Worm (Caenorhabditis elegans): ENCODE results near the gene prx-5.

Gene prx-5

DNA sequence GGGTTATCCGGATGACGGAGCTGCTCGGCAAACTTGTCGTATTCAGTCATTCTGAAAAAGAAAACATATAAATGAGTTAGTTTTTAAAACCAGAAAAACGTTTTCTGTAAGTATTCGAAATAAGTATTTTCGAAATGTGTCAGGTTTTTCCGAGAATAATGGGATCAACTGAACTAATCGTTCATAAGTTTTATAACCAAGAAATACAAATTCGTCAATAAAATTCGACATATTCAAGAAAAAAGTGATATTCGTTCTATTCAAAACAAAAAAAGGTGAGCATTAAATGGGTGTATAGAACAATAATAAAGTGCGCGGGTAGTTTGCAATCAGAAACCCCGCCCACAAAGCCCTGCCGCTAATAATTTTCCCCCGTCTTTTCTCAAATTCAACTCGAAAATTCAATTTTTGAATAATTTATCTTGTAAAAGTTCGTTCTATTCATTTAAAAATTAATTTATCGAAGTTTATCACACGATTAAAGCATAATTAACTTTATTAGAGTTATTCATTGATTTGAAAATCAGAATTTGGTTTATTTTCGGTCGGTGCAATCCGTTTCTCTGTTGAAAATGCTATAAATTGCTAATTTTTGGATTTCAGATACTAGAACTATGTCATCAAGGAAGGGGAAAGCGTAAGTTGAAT, 11.7 kb downstream of the prx-5 start, which contains the start of the genes cyn-11 and T01B7.5:
cyn-11 (minus strand) TSS at position 51 of the 648 bp plus-strand sequence.
T01B7.5 (plus strand) TSS at position 598 of the 648 bp plus-strand sequence.
- no peak for TF ChIP-seq T22C8.4 (GFP tag; IDR thresholded peaks at IDR 0.05)
- TF ChIP-seq flt-1 (GFP tag; IDR thresholded peaks at IDR 0.05), result peak; percentile 37
- TF ChIP-seq ref-1 (GFP tag; conservative IDR thresholded peaks at IDR 0.05), result no peak
- TF ChIP-seq ztf-23 (GFP tag; IDR thresholded peaks at IDR 0.05), result peak; percentile 81
- TF ChIP-seq med-1 (GFP tag; optimal IDR thresholded peaks at IDR 0.05; ENCODE audit: insufficient read depth), result peak; percentile 46
- no peak for TF ChIP-seq ztf-29 (GFP tag; IDR thresholded peaks at IDR 0.05)
- no peak for TF ChIP-seq klf-2 (GFP tag; conservative IDR thresholded peaks at IDR 0.05)
- TF ChIP-seq cog-1 (tag; optimal IDR thresholded peaks at IDR 0.05), result peak; percentile 10
- TF ChIP-seq tab-1 (GFP tag; IDR thresholded peaks at IDR 0.05), result no peak

DNA sequence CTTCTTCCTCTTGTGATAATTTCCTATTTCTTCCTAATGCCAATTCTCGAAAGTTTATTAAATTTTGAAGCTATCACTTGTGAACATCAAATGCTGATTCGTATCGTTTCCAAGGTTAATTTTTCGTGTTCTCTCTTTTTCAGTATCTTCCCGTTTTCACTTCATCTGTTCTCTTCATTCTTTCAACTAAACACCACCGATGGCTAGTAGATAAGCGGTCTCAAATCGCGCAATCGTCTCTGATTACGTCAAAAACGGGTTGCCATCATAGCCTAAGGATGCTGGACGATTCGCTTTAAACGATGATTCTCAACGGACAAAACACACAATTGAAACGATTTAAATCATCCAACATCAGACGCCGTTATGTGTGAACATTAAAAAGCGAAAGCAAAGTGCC, 13.0 kb downstream of the prx-5 start:
- no peak for TF ChIP-seq ztf-23 (GFP tag; IDR thresholded peaks at IDR 0.05)

DNA sequence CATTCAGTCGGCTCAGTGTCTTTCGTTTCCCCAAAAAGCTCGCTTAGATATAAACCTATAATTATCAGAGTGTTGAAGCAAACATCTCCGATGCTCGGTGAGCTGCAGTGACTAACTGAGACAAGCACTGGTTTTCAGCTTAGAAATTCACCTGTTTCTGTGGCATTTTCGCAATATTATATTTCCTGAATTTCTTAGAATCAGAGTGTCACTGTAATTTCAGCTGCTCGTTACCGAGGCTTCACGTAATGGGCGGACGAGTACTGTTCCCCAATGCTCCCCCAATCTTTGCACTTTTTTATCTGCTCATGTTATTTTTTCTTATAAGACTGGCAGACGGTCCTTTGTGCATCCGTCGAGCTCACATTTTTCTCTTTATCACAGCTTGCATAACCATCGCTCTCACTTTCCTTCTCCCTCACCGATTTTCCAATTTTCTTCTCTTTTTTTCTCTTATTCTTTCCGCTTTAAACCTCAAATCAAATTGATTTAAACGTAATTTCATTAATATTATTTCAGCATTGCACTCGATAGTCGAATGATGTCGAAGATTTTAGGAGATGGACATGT, 17.4 kb downstream of the prx-5 start, which contains the start of gene trcs-2:
trcs-2 (plus strand) TSS at position 520 of the 570 bp plus-strand sequence.
- TF ChIP-seq med-1 (GFP tag; optimal IDR thresholded peaks at IDR 0.05; ENCODE audit: insufficient read depth) (no peak), klf-2 (GFP tag; conservative IDR thresholded peaks at IDR 0.05) (no peak), ref-1 (GFP tag; conservative IDR thresholded peaks at IDR 0.05) (no peak), T22C8.4 (GFP tag; IDR thresholded peaks at IDR 0.05) (no peak), ztf-23 (GFP tag; IDR thresholded peaks at IDR 0.05) (no peak), ztf-29 (GFP tag; IDR thresholded peaks at IDR 0.05) (no peak), tab-1 (GFP tag; IDR thresholded peaks at IDR 0.05) (no peak), flt-1 (GFP tag; IDR thresholded peaks at IDR 0.05) (no peak), cog-1 (tag; optimal IDR thresholded peaks at IDR 0.05) (no peak)

DNA sequence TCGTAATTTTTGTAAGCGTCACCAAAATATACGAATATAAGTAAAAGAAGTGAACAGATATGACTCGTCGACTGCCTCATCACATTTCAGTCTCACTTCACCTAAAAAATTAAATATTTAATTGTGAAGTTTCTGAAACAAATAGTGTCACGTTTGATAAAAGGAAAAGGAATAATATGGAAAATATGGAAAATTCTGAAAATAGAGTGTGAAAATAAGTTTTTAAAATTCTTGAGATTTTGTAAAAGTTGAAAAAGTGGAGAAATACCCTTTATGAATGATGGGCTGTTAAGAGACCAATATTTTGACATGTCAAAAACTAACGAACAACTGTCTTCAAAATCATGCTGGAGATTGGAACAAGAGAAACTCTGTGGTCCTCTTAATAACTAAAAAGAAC, 22.1 kb downstream of the prx-5 start, which contains the start of gene T01B7.9:
T01B7.9 (minus strand) TSS at position 101 of the 400 bp plus-strand sequence.
- no peak for TF ChIP-seq T22C8.4 (GFP tag; IDR thresholded peaks at IDR 0.05)
- TF ChIP-seq ztf-23 (GFP tag; IDR thresholded peaks at IDR 0.05), result no peak
- no peak for TF ChIP-seq ref-1 (GFP tag; conservative IDR thresholded peaks at IDR 0.05)
- TF ChIP-seq tab-1 (GFP tag; IDR thresholded peaks at IDR 0.05), result no peak
- TF ChIP-seq klf-2 (GFP tag; conservative IDR thresholded peaks at IDR 0.05), result no peak
- TF ChIP-seq ztf-29 (GFP tag; IDR thresholded peaks at IDR 0.05), result no peak
- no peak for TF ChIP-seq flt-1 (GFP tag; IDR thresholded peaks at IDR 0.05)
- TF ChIP-seq med-1 (GFP tag; optimal IDR thresholded peaks at IDR 0.05; ENCODE audit: insufficient read depth), result no peak
- TF ChIP-seq cog-1 (tag; optimal IDR thresholded peaks at IDR 0.05), result no peak

DNA sequence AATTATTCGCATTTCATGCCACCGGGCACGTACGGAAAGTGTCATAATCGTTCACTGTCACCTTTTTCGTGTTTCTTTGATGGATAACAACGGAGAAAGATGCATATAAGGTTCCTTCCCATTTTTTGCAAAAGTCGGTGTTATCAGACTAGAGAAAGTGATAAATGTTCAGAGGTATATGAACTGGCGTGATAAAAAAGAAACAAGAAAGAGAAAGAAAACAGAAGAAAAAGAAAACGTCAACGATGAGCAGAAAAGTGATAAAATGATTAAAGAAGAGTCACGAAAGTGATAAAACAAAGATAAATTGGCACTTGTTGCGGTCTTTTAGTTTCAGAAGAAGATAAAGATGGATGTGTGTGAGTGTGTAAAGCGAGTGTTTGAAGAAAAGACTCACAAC, 25.7 kb downstream of the prx-5 start:
- no peak for TF ChIP-seq cog-1 (tag; optimal IDR thresholded peaks at IDR 0.05)
- no peak for TF ChIP-seq ztf-23 (GFP tag; IDR thresholded peaks at IDR 0.05)
- no peak for TF ChIP-seq ztf-29 (GFP tag; IDR thresholded peaks at IDR 0.05)
- TF ChIP-seq tab-1 (GFP tag; IDR thresholded peaks at IDR 0.05), result no peak
- no peak for TF ChIP-seq flt-1 (GFP tag; IDR thresholded peaks at IDR 0.05)
- TF ChIP-seq med-1 (GFP tag; optimal IDR thresholded peaks at IDR 0.05; ENCODE audit: insufficient read depth), result no peak
- no peak for TF ChIP-seq ref-1 (GFP tag; conservative IDR thresholded peaks at IDR 0.05)
- no peak for TF ChIP-seq klf-2 (GFP tag; conservative IDR thresholded peaks at IDR 0.05)
- no peak for TF ChIP-seq T22C8.4 (GFP tag; IDR thresholded peaks at IDR 0.05)

DNA sequence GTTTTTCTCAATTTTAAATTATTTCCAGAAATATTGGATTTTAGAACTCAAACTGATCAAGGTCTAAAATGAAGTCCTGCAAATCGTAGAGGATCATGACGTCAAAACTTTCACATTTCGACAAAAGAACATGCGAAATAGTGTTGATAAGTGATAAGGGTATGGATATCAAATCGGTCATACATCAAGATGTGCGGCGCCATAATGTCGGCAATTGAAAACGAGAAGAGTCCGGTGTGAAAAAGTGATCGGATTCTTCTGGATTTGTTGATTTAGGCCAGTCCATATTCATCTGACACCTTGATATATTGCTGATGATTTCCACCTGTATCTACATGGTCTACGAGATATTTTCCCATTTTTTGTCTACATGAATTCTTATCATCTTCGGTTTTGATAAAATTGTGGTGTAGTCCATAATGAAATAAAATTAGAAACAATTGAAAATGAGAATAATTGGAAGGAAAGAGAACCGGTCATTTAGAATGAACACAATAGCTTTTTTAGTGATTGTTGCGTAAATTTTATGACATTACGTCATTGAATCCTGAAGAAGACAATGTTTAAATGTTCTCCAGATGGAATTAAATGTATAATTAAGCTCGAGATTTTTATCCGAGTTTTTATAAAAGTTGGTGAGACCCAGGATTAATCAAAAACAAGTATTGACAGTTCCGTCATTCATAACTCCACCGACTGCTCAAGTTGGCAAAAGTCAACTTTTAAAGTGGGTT, 26.5 kb downstream of the prx-5 start:
- TF ChIP-seq klf-2 (GFP tag; conservative IDR thresholded peaks at IDR 0.05) (no peak), cog-1 (tag; optimal IDR thresholded peaks at IDR 0.05) (no peak), ref-1 (GFP tag; conservative IDR thresholded peaks at IDR 0.05) (no peak), T22C8.4 (GFP tag; IDR thresholded peaks at IDR 0.05) (no peak), ztf-23 (GFP tag; IDR thresholded peaks at IDR 0.05) (no peak), flt-1 (GFP tag; IDR thresholded peaks at IDR 0.05) (no peak), tab-1 (GFP tag; IDR thresholded peaks at IDR 0.05) (no peak), med-1 (GFP tag; optimal IDR thresholded peaks at IDR 0.05; ENCODE audit: insufficient read depth) (no peak), ztf-29 (GFP tag; IDR thresholded peaks at IDR 0.05) (no peak)

DNA sequence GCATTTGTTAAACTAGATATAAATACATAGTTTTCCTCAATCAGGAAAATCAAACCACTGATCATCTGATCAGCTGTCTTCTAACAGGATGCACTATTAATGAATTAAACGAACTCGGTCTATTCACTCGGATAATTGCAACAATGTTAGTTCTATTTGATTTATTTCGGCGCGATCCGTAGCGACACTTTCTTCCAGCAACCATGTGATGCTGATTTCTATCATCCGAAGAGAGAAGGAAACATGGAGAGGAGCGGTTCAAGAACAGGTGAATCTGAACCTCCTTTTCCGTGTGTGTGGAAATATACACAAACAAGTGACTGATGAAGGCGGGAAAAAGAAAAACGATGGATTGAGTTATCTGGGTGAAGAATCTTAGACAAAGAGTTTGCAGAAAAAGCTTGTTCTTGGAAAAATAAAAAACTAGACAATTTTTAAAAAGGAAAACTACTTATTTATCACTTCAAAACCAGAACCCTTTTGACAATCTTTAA, 27.2 kb downstream of the prx-5 start:
- no peak for TF ChIP-seq ztf-23 (GFP tag; IDR thresholded peaks at IDR 0.05)
- no peak for TF ChIP-seq cog-1 (tag; optimal IDR thresholded peaks at IDR 0.05)
- no peak for TF ChIP-seq T22C8.4 (GFP tag; IDR thresholded peaks at IDR 0.05)
- TF ChIP-seq ref-1 (GFP tag; conservative IDR thresholded peaks at IDR 0.05), result no peak
- TF ChIP-seq klf-2 (GFP tag; conservative IDR thresholded peaks at IDR 0.05), result no peak
- TF ChIP-seq ztf-29 (GFP tag; IDR thresholded peaks at IDR 0.05), result no peak
- no peak for TF ChIP-seq med-1 (GFP tag; optimal IDR thresholded peaks at IDR 0.05; ENCODE audit: insufficient read depth)
- TF ChIP-seq tab-1 (GFP tag; IDR thresholded peaks at IDR 0.05), result no peak
- TF ChIP-seq flt-1 (GFP tag; IDR thresholded peaks at IDR 0.05), result no peak

DNA sequence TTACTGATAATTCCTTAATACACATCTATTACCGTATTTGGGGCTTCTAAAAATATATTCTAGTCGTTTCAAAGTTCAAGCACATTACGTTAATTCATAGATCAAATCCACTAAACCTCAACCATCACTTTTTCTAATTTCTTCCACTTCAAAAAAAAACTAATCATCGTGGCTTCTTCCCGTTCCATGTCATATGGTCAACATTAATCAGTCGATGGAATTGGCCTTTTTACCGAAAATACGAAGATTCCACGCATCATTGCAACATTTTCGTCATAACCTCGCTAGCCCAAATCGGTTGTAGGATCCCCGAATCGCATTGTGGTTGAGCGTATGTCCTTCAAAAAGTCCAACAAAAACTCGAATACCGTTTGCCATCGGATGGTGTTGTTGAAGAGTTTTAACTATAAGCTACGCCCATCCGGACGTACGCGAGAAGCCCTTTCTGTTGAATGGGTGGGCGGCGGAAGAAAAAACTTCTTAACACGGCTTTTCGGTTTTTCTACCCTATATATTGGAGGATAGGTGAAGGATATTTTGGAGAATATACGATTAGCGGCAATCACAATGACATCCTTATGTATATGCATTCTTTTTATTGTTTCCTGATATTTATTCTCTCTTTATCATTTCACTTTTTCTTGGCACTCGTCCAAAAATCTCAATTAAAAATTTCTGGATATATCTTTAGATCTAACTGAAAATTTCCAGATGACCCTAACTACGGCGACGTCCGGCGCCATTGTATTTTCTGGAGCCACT, 27.9 kb downstream of the prx-5 start, which contains the start of gene rol-6:
rol-6 (plus strand) TSS at position 712 of the 762 bp plus-strand sequence.
- no peak for TF ChIP-seq ztf-29 (GFP tag; IDR thresholded peaks at IDR 0.05)
- TF ChIP-seq tab-1 (GFP tag; IDR thresholded peaks at IDR 0.05), result no peak
- TF ChIP-seq klf-2 (GFP tag; conservative IDR thresholded peaks at IDR 0.05), result no peak
- no peak for TF ChIP-seq ztf-23 (GFP tag; IDR thresholded peaks at IDR 0.05)
- no peak for TF ChIP-seq flt-1 (GFP tag; IDR thresholded peaks at IDR 0.05)
- no peak for TF ChIP-seq ref-1 (GFP tag; conservative IDR thresholded peaks at IDR 0.05)
- TF ChIP-seq T22C8.4 (GFP tag; IDR thresholded peaks at IDR 0.05), result no peak
- no peak for TF ChIP-seq cog-1 (tag; optimal IDR thresholded peaks at IDR 0.05)
- no peak for TF ChIP-seq med-1 (GFP tag; optimal IDR thresholded peaks at IDR 0.05; ENCODE audit: insufficient read depth)
